Fruit fly (Drosophila melanogaster): ENCODE measurements around the gene CG14401.

The CG14401 gene

dm6 chr2L:20868921-20869320 is 733 bp upstream of the CG14401 start:
- TF ChIP-seq CG9705 (GFP tag; optimal IDR thresholded peaks at IDR 0.05) (no peak), Myc (optimal IDR thresholded peaks at IDR 0.05) (peak; percentile 30)

- TF ChIP-seq Myc (optimal IDR thresholded peaks at IDR 0.05) = peak; percentile 75
- no peak for TF ChIP-seq OdsH (GFP tag; optimal IDR thresholded peaks at IDR 0.05)
These were observed 4.9 kb downstream of the CG14401 start for dm6 chr2L:20874514-20874913.

- no peak for TF ChIP-seq Mio (GFP tag; optimal IDR thresholded peaks at IDR 0.05)
These were observed 8.4 kb downstream of the CG14401 start for dm6 chr2L:20878052-20878451.

dm6 chr2L:20878463-20878862 is 8.8 kb downstream of the CG14401 start:
- TF ChIP-seq pan (optimal IDR thresholded peaks at IDR 0.05) (no peak), usp (GFP tag; optimal IDR thresholded peaks at IDR 0.05) (no peak), woc (GFP tag; optimal IDR thresholded peaks at IDR 0.05) (no peak), sage (GFP tag; optimal IDR thresholded peaks at IDR 0.05) (no peak), tai (GFP tag; optimal IDR thresholded peaks at IDR 0.05) (no peak), h (GFP tag; optimal IDR thresholded peaks at IDR 0.05) (no peak), Jra (GFP tag; optimal IDR thresholded peaks at IDR 0.05) (no peak), CG9705 (GFP tag; optimal IDR thresholded peaks at IDR 0.05) (no peak), sv (GFP tag; optimal IDR thresholded peaks at IDR 0.05) (no peak), CrebA (GFP tag; optimal IDR thresholded peaks at IDR 0.05; ENCODE audit: borderline replicate concordance) (no peak), psq (GFP tag; optimal IDR thresholded peaks at IDR 0.05) (no peak), CG32264 (GFP tag; optimal IDR thresholded peaks at IDR 0.05) (no peak), br (GFP tag; optimal IDR thresholded peaks at IDR 0.05) (no peak), dsf (GFP tag; optimal IDR thresholded peaks at IDR 0.05; ENCODE audit: borderline replicate concordance) (no peak), Hnf4 (GFP tag; optimal IDR thresholded peaks at IDR 0.05) (no peak), fru (GFP tag; optimal IDR thresholded peaks at IDR 0.05) (no peak), Hr78 (GFP tag; optimal IDR thresholded peaks at IDR 0.05) (no peak), foxo (GFP tag; optimal IDR thresholded peaks at IDR 0.05) (no peak), Rel (GFP tag; optimal IDR thresholded peaks at IDR 0.05) (no peak), Rel (tag; optimal IDR thresholded peaks at IDR 0.05) (no peak)

dm6 chr2L:20879567-20880141 is 10.0 kb downstream of the CG14401 start:
- TF ChIP-seq br (GFP tag; optimal IDR thresholded peaks at IDR 0.05) = no peak
- TF ChIP-seq h (GFP tag; optimal IDR thresholded peaks at IDR 0.05) = no peak
- no peak for TF ChIP-seq Abd-B (GFP tag; optimal IDR thresholded peaks at IDR 0.05)
- TF ChIP-seq Dfd (GFP tag; optimal IDR thresholded peaks at IDR 0.05) = no peak
- no peak for TF ChIP-seq brk (GFP tag; optimal IDR thresholded peaks at IDR 0.05)
- no peak for TF ChIP-seq sv (GFP tag; optimal IDR thresholded peaks at IDR 0.05)
- TF ChIP-seq Mio (GFP tag; optimal IDR thresholded peaks at IDR 0.05) = no peak
- TF ChIP-seq sage (GFP tag; optimal IDR thresholded peaks at IDR 0.05) = no peak
- no peak for TF ChIP-seq Hr83 (GFP tag; optimal IDR thresholded peaks at IDR 0.05; ENCODE audit: poor library complexity, severe bottlenecking)
- no peak for TF ChIP-seq Rel (GFP tag; optimal IDR thresholded peaks at IDR 0.05)
- TF ChIP-seq Rel (tag; optimal IDR thresholded peaks at IDR 0.05) = no peak
- no peak for TF ChIP-seq Myc (optimal IDR thresholded peaks at IDR 0.05)
- TF ChIP-seq N (GFP tag; optimal IDR thresholded peaks at IDR 0.05) = no peak
- TF ChIP-seq Dif (GFP tag; optimal IDR thresholded peaks at IDR 0.05; ENCODE audit: partially characterized antibody) = no peak
- no peak for TF ChIP-seq Sp1 (GFP tag; optimal IDR thresholded peaks at IDR 0.05)
- TF ChIP-seq CrebA (GFP tag; optimal IDR thresholded peaks at IDR 0.05; ENCODE audit: borderline replicate concordance) = no peak
- no peak for TF ChIP-seq Jra (GFP tag; optimal IDR thresholded peaks at IDR 0.05)
- TF ChIP-seq GATAd (GFP tag; optimal IDR thresholded peaks at IDR 0.05) = no peak
- no peak for TF ChIP-seq ey (GFP tag; optimal IDR thresholded peaks at IDR 0.05)
- no peak for TF ChIP-seq tai (GFP tag; optimal IDR thresholded peaks at IDR 0.05)
- TF ChIP-seq psq (GFP tag; optimal IDR thresholded peaks at IDR 0.05) = no peak

- TF ChIP-seq Abd-B (GFP tag; optimal IDR thresholded peaks at IDR 0.05) (no peak), tai (GFP tag; optimal IDR thresholded peaks at IDR 0.05) (no peak), br (GFP tag; optimal IDR thresholded peaks at IDR 0.05) (peak; percentile 53), CrebA (GFP tag; optimal IDR thresholded peaks at IDR 0.05; ENCODE audit: borderline replicate concordance) (no peak), OdsH (GFP tag; optimal IDR thresholded peaks at IDR 0.05) (peak; percentile 41), dmrt93B (GFP tag; optimal IDR thresholded peaks at IDR 0.05) (no peak), HLH106 (tag; optimal IDR thresholded peaks at IDR 0.05) (peak; percentile 15), Mio (GFP tag; optimal IDR thresholded peaks at IDR 0.05) (no peak), CG9705 (GFP tag; optimal IDR thresholded peaks at IDR 0.05) (no peak), rgr (GFP tag; optimal IDR thresholded peaks at IDR 0.05) (peak; percentile 27), Vsx2 (GFP tag; optimal IDR thresholded peaks at IDR 0.05; ENCODE audit: partially characterized antibody) (no peak), fru (GFP tag; optimal IDR thresholded peaks at IDR 0.05) (peak; percentile 42), GATAd (GFP tag; optimal IDR thresholded peaks at IDR 0.05) (no peak), Dfd (GFP tag; optimal IDR thresholded peaks at IDR 0.05) (no peak), lola (GFP tag; optimal IDR thresholded peaks at IDR 0.05) (no peak), Hr78 (GFP tag; optimal IDR thresholded peaks at IDR 0.05) (no peak), jim (GFP tag; optimal IDR thresholded peaks at IDR 0.05) (no peak), woc (GFP tag; optimal IDR thresholded peaks at IDR 0.05) (no peak), h (GFP tag; optimal IDR thresholded peaks at IDR 0.05) (no peak), psq (GFP tag; optimal IDR thresholded peaks at IDR 0.05) (peak; percentile 35), pan (optimal IDR thresholded peaks at IDR 0.05) (no peak), CG32264 (GFP tag; optimal IDR thresholded peaks at IDR 0.05) (no peak), ey (GFP tag; optimal IDR thresholded peaks at IDR 0.05) (peak; percentile 26), foxo (GFP tag; optimal IDR thresholded peaks at IDR 0.05) (peak in 1 of 2 experiments; percentile 57), Sp1 (GFP tag; optimal IDR thresholded peaks at IDR 0.05) (no peak), sv (GFP tag; optimal IDR thresholded peaks at IDR 0.05) (no peak)
These were observed 10.8 kb downstream of the CG14401 start for dm6 chr2L:20880476-20880875.

Measured in whole organism, wandering third instar larva.